Worm (Caenorhabditis elegans): Measurements from ENCODE around the gene F58E2.2.
"Not testable (repeated sequence)": the region's sequence is repeated elsewhere in the genome, so short reads cannot be mapped to it uniquely, and the experiment has no call there.

Gene F58E2.2

ce11 chrIV:3469742-3470141, at the start of gene F58E2.2:
Gene F58E2.2 (plus strand): TSS chrIV:3470042.
- no peak for TF ChIP-seq W03F9.2 (tag; optimal IDR thresholded peaks at IDR 0.05)
- no peak for TF ChIP-seq dao-5 (tag; optimal IDR thresholded peaks at IDR 0.05)
- TF ChIP-seq him-1 (tag; optimal IDR thresholded peaks at IDR 0.05) = no peak

- no peak for TF ChIP-seq dao-5 (tag; optimal IDR thresholded peaks at IDR 0.05)
- TF ChIP-seq W03F9.2 (tag; optimal IDR thresholded peaks at IDR 0.05) = no peak
- no peak for TF ChIP-seq him-1 (tag; optimal IDR thresholded peaks at IDR 0.05)
Measured at ce11 chrIV:3422516-3422915, 47.3 kb upstream of the F58E2.2 start, which contains the start of gene C04C3.6. Gene C04C3.6 (minus strand): TSS chrIV:3422616.

- no peak for TF ChIP-seq him-1 (tag; optimal IDR thresholded peaks at IDR 0.05)
- TF ChIP-seq dao-5 (tag; optimal IDR thresholded peaks at IDR 0.05) = no peak
- no peak for TF ChIP-seq W03F9.2 (tag; optimal IDR thresholded peaks at IDR 0.05)
Measured at ce11 chrIV:3428434-3428950, 41.4 kb upstream of the F58E2.2 start, which contains the start of the genes C04C3.9 and srz-60. Gene C04C3.9 (minus strand): TSS chrIV:3428534. Gene srz-60 (plus strand): TSS chrIV:3428900.

- not testable (repeated sequence) for TF ChIP-seq dao-5, W03F9.2, him-1 (tag; optimal IDR thresholded peaks at IDR 0.05)
Measured at ce11 chrIV:3433387-3433786, 36.5 kb upstream of the F58E2.2 start, which contains the start of gene C04C3.7. Gene C04C3.7 (minus strand): TSS chrIV:3433487.

ce11 chrIV:3436021-3436420, 33.8 kb upstream of the F58E2.2 start, which contains the start of gene srz-32:
Gene srz-32 (plus strand): TSS chrIV:3436321.
- no peak for TF ChIP-seq dao-5 (tag; optimal IDR thresholded peaks at IDR 0.05)
- no peak for TF ChIP-seq W03F9.2 (tag; optimal IDR thresholded peaks at IDR 0.05)
- no peak for TF ChIP-seq him-1 (tag; optimal IDR thresholded peaks at IDR 0.05)

- no peak for TF ChIP-seq dao-5 (tag; optimal IDR thresholded peaks at IDR 0.05)
- TF ChIP-seq him-1 (tag; optimal IDR thresholded peaks at IDR 0.05) = no peak
- no peak for TF ChIP-seq W03F9.2 (tag; optimal IDR thresholded peaks at IDR 0.05)
Measured at ce11 chrIV:3438022-3438421, 31.8 kb upstream of the F58E2.2 start, which contains the start of gene grd-13. Gene grd-13 (plus strand): TSS chrIV:3438312.

- TF ChIP-seq W03F9.2 (tag; optimal IDR thresholded peaks at IDR 0.05) (no peak), dao-5 (tag; optimal IDR thresholded peaks at IDR 0.05) (no peak)
Measured at ce11 chrIV:3439354-3439753, 30.5 kb upstream of the F58E2.2 start, which contains the start of gene grd-3. Gene grd-3 (plus strand): TSS chrIV:3439655.

- no peak for TF ChIP-seq him-1 (tag; optimal IDR thresholded peaks at IDR 0.05)
- no peak for TF ChIP-seq W03F9.2 (tag; optimal IDR thresholded peaks at IDR 0.05)
- TF ChIP-seq dao-5 (tag; optimal IDR thresholded peaks at IDR 0.05) = no peak
Measured at ce11 chrIV:3440848-3441247, 29.0 kb upstream of the F58E2.2 start, which contains the start of gene grd-10. Gene grd-10 (plus strand): TSS chrIV:3441055.

- TF ChIP-seq W03F9.2 (tag; optimal IDR thresholded peaks at IDR 0.05) (no peak), him-1 (tag; optimal IDR thresholded peaks at IDR 0.05) (no peak), dao-5 (tag; optimal IDR thresholded peaks at IDR 0.05) (no peak)
Measured at ce11 chrIV:3442513-3442912, 27.3 kb upstream of the F58E2.2 start.

- TF ChIP-seq dao-5 (tag; optimal IDR thresholded peaks at IDR 0.05) = no peak
- no peak for TF ChIP-seq him-1 (tag; optimal IDR thresholded peaks at IDR 0.05)
- TF ChIP-seq W03F9.2 (tag; optimal IDR thresholded peaks at IDR 0.05) = no peak
Measured at ce11 chrIV:3444101-3444500, 25.7 kb upstream of the F58E2.2 start, which contains the start of gene F09D12.2. Gene F09D12.2 (minus strand): TSS chrIV:3444201.

ce11 chrIV:3444614-3445013, 25.2 kb upstream of the F58E2.2 start, which contains the start of gene F58E2.5:
Gene F58E2.5 (plus strand): TSS chrIV:3444914.
- TF ChIP-seq W03F9.2 (tag; optimal IDR thresholded peaks at IDR 0.05) (no peak), him-1 (tag; optimal IDR thresholded peaks at IDR 0.05) (no peak), dao-5 (tag; optimal IDR thresholded peaks at IDR 0.05) (no peak)

- TF ChIP-seq W03F9.2 (tag; optimal IDR thresholded peaks at IDR 0.05) (no peak), dao-5 (tag; optimal IDR thresholded peaks at IDR 0.05) (no peak), him-1 (tag; optimal IDR thresholded peaks at IDR 0.05) (no peak)
Measured at ce11 chrIV:3447350-3447749, 22.5 kb upstream of the F58E2.2 start.

ce11 chrIV:3452516-3452915, 17.3 kb upstream of the F58E2.2 start:
- TF ChIP-seq W03F9.2 (tag; optimal IDR thresholded peaks at IDR 0.05) (no peak), him-1 (tag; optimal IDR thresholded peaks at IDR 0.05) (no peak), dao-5 (tag; optimal IDR thresholded peaks at IDR 0.05) (no peak)

- no peak for TF ChIP-seq him-1 (tag; optimal IDR thresholded peaks at IDR 0.05)
- no peak for TF ChIP-seq dao-5 (tag; optimal IDR thresholded peaks at IDR 0.05)
- TF ChIP-seq W03F9.2 (tag; optimal IDR thresholded peaks at IDR 0.05) = no peak
Measured at ce11 chrIV:3453346-3453745, 16.5 kb upstream of the F58E2.2 start, which contains the start of gene srz-23. Gene srz-23 (plus strand): TSS chrIV:3453608.
